Worm (Caenorhabditis elegans): ENCODE measurements around the gene F35F10.5.

- TF ChIP-seq flt-1 (GFP tag; IDR thresholded peaks at IDR 0.05) (no peak), ztf-29 (GFP tag; IDR thresholded peaks at IDR 0.05) (no peak), klf-2 (GFP tag; conservative IDR thresholded peaks at IDR 0.05) (no peak), ztf-23 (GFP tag; IDR thresholded peaks at IDR 0.05) (no peak), ref-1 (GFP tag; conservative IDR thresholded peaks at IDR 0.05) (no peak), med-1 (GFP tag; optimal IDR thresholded peaks at IDR 0.05; ENCODE audit: insufficient read depth) (no peak)
Observed at ce11 chrV:3259168-3259622, 25.5 kb upstream of the F35F10.5 start, which contains the start of gene T28A11.16.

All from whole organism, midembryonic.